Worm (Caenorhabditis elegans): ENCODE measurements around the gene K04C2.8.

- TF ChIP-seq fkh-10 (GFP tag; optimal IDR thresholded peaks at IDR 0.05) (no peak), nhr-42 (GFP tag; IDR thresholded peaks at IDR 0.05) (no peak), zfp-2 (tag; optimal IDR thresholded peaks at IDR 0.05) (no peak), D1046.2 (GFP tag; IDR thresholded peaks at IDR 0.05) (no peak)
Measured at ce11 chrIII:6856709-6857108, 13.4 kb upstream of the K04C2.8 start, which contains the start of gene zak-1.
